Fruit fly (Drosophila melanogaster) whole organism, embryonic: Measurements from ENCODE around the gene CG12012.

Experiments
- B-H1 ChIP-seq: fragments of 200-800 bp; sonication (Bioruptor generic); IDR thresholded peaks from 3 replicates; pipeline ENCODE4 v1.3.6; 2022; ENCODE audit warnings: missing biosample characterization, missing genetic modification characterization
- Blimp-1 ChIP-seq: fragments of 200-800 bp; sonication (Bioruptor generic); optimal IDR thresholded peaks from 3 replicates; lab custom pipeline; 2018; ENCODE audit warnings: missing biosample characterization, missing genetic modification characterization, mild to moderate bottlenecking, moderate library complexity, missing genetic modification reagents
- C15 ChIP-seq: fragments of 200-800 bp; sonication (Bioruptor generic); IDR thresholded peaks from 3 replicates; pipeline ENCODE4 v1.3.6; 2022; ENCODE audit warnings: missing biosample characterization, missing genetic modification characterization
- CG10321 ChIP-seq: fragments of 200-800 bp; sonication (Bioruptor generic); IDR thresholded peaks from 2 replicates; pipeline ENCODE4 v1.3.6; 2022; ENCODE audit warnings: missing biosample characterization, missing genetic modification characterization
- CG10979 ChIP-seq: fragments of 200-800 bp; sonication (Bioruptor generic); optimal IDR thresholded peaks from 2 replicates; lab custom pipeline; 2018; ENCODE audit warnings: missing biosample characterization, mild to moderate bottlenecking, missing genetic modification characterization, moderate library complexity
- CG13287 ChIP-seq: fragments of 200-800 bp; sonication (Bioruptor generic); IDR thresholded peaks from 2 replicates; pipeline ENCODE4 v1.3.6; 2022; ENCODE audit warnings: missing biosample characterization, missing genetic modification characterization; ENCODE audit not compliant: partially characterized antibody
- CG16779 ChIP-seq: fragments of 200-800 bp; sonication (Bioruptor generic); IDR thresholded peaks from 2 replicates; pipeline ENCODE4 v1.3.6; 2022; ENCODE audit warnings: missing biosample characterization, missing genetic modification characterization
- CG17359 ChIP-seq: fragments of 200-800 bp; sonication (Bioruptor generic); optimal IDR thresholded peaks from 3 replicates; lab custom pipeline; 2018; ENCODE audit warnings: missing biosample characterization, mild to moderate bottlenecking, missing genetic modification characterization, moderate library complexity
- CG2712 ChIP-seq: fragments of 200-800 bp; optimal IDR thresholded peaks from 3 replicates; lab custom pipeline; 2019; ENCODE audit warnings: missing biosample characterization, mild to moderate bottlenecking, missing genetic modification characterization, moderate library complexity
- CG30431 ChIP-seq: fragments of 200-800 bp; sonication (Bioruptor generic); optimal IDR thresholded peaks from 2 replicates; lab custom pipeline; 2017; ENCODE audit warnings: missing biosample characterization, missing genetic modification characterization
- CG31224 ChIP-seq: fragments of 200-800 bp; sonication (Bioruptor generic); IDR thresholded peaks from 2 replicates; pipeline ENCODE4 v1.3.6; 2022; ENCODE audit warnings: missing biosample characterization, missing genetic modification characterization
- CG3163 ChIP-seq: fragments of 200-800 bp; sonication (Bioruptor generic); optimal IDR thresholded peaks from 3 replicates; lab custom pipeline; 2016; ENCODE audit warnings: missing biosample characterization, missing genetic modification characterization
- CG32532 ChIP-seq: fragments of 200-800 bp; sonication (Bioruptor generic); IDR thresholded peaks from 2 replicates; pipeline ENCODE4 v1.3.6; 2022; ENCODE audit warnings: missing biosample characterization, missing genetic modification characterization
- CG34224 ChIP-seq: fragments of 200-800 bp; sonication (Bioruptor generic); IDR thresholded peaks from 3 replicates; pipeline ENCODE4 v1.3.6; 2022; ENCODE audit warnings: missing biosample characterization, missing genetic modification characterization; ENCODE audit not compliant: partially characterized antibody
- CG4360 ChIP-seq: fragments of 200-800 bp; sonication (Bioruptor generic); IDR thresholded peaks from 2 replicates; pipeline ENCODE4 v1.3.6; 2022; ENCODE audit warnings: missing biosample characterization, missing genetic modification characterization
- CG6654 ChIP-seq: fragments of 200-800 bp; sonication (Bioruptor generic); optimal IDR thresholded peaks from 2 replicates; lab custom pipeline; 2017; ENCODE audit warnings: missing biosample characterization, mild to moderate bottlenecking, missing genetic modification characterization
- CG6689 ChIP-seq: fragments of 200-800 bp; sonication (Bioruptor generic); IDR thresholded peaks from 2 replicates; pipeline ENCODE4 v1.3.6; 2022; ENCODE audit warnings: missing biosample characterization, missing genetic modification characterization
- CG6854 ChIP-seq: fragments of 200-800 bp; sonication (Bioruptor generic); optimal IDR thresholded peaks from 3 replicates; lab custom pipeline; 2017; ENCODE audit warnings: missing biosample characterization, mild to moderate bottlenecking, missing genetic modification characterization
- CG7839 ChIP-seq: fragments of 200-800 bp; sonication (Bioruptor generic); optimal IDR thresholded peaks from 3 replicates; lab custom pipeline; 2018; ENCODE audit warnings: missing biosample characterization, mild to moderate bottlenecking, missing genetic modification characterization, moderate library complexity
- CG8765 ChIP-seq: fragments of 200-800 bp; sonication (Bioruptor generic); IDR thresholded peaks from 2 replicates; pipeline ENCODE4 v1.3.6; 2022; ENCODE audit warnings: missing biosample characterization, missing genetic modification characterization
- Elba2 ChIP-seq: fragments of 200-800 bp; sonication (Bioruptor generic); optimal IDR thresholded peaks from 3 replicates; lab custom pipeline; 2016; ENCODE audit warnings: missing biosample characterization, missing genetic modification characterization
- GATAe ChIP-seq: fragments of 200-800 bp; sonication (Bioruptor generic); conservative IDR thresholded peaks from 2 replicates; pipeline ENCODE4 v1.3.6; 2022; ENCODE audit warnings: missing biosample characterization, missing genetic modification characterization
- H2.0 ChIP-seq: fragments of 200-800 bp; sonication (Bioruptor generic); IDR thresholded peaks from 2 replicates; pipeline ENCODE4 v1.3.6; 2022; ENCODE audit warnings: missing biosample characterization, missing genetic modification characterization
- Kr ChIP-seq: fragments of 200-800 bp; sonication (Bioruptor generic); optimal IDR thresholded peaks from 2 replicates; lab custom pipeline; 2017; ENCODE audit warnings: missing biosample characterization, mild to moderate bottlenecking, missing genetic modification characterization
- NC2β ChIP-seq: fragments of 200-800 bp; sonication (Bioruptor generic); optimal IDR thresholded peaks from 2 replicates; lab custom pipeline; 2016; ENCODE audit warnings: missing biosample characterization, missing genetic modification characterization
- Rfx ChIP-seq: fragments of 200-800 bp; sonication (Bioruptor generic); IDR thresholded peaks from 2 replicates; pipeline ENCODE4 v1.3.6; 2022; ENCODE audit warnings: missing biosample characterization, missing genetic modification characterization
- Stat92E ChIP-seq, 3 experiments: fragments of >200 bp in 2 of 3; fragments of 200-800 bp in 1 of 3; sonication (Bioruptor generic) in 1 of 3; optimal IDR thresholded peaks; 2 replicates each; lab custom pipeline; 2017 to 2019; ENCODE audit warnings: missing biosample characterization in 3 of 3, missing genetic modification characterization in 3 of 3, mild to moderate bottlenecking in 1 of 3, moderate library complexity in 1 of 3
- amos ChIP-seq: fragments of 200-800 bp; sonication (Bioruptor generic); IDR thresholded peaks from 2 replicates; pipeline ENCODE4 v1.3.6; 2022; ENCODE audit warnings: missing biosample characterization, missing genetic modification characterization; ENCODE audit not compliant: partially characterized antibody
- cato ChIP-seq: fragments of 200-800 bp; sonication (Bioruptor generic); optimal IDR thresholded peaks from 2 replicates; lab custom pipeline; 2016; ENCODE audit warnings: missing biosample characterization, missing genetic modification characterization, borderline replicate concordance
- cg ChIP-seq: fragments of 200-800 bp; sonication (Bioruptor generic); optimal IDR thresholded peaks from 3 replicates; lab custom pipeline; 2019; ENCODE audit warnings: missing biosample characterization, mild to moderate bottlenecking, missing genetic modification characterization, moderate library complexity
- chif ChIP-seq, 2 experiments: fragments of 200-800 bp; sonication (Bioruptor generic); optimal IDR thresholded peaks; 3 replicates each; lab custom pipeline; 2016; ENCODE audit warnings: missing biosample characterization in 2 of 2, missing genetic modification characterization in 2 of 2
- chinmo ChIP-seq: fragments of 200-800 bp; sonication (Bioruptor generic); IDR thresholded peaks from 4 replicates; pipeline ENCODE4 v1.3.6; 2022; ENCODE audit warnings: missing biosample characterization, missing genetic modification characterization; ENCODE audit not compliant: partially characterized antibody
- crp ChIP-seq, 2 experiments: fragments of 200-800 bp; sonication (Bioruptor generic); optimal IDR thresholded peaks; 2 replicates in 1 of 2; 3 replicates in 1 of 2; lab custom pipeline; 2017; ENCODE audit warnings: missing biosample characterization in 2 of 2, missing genetic modification characterization in 2 of 2, mild to moderate bottlenecking in 1 of 2, moderate library complexity in 1 of 2
- disco-r ChIP-seq: fragments of 200-800 bp; sonication (Bioruptor generic); optimal IDR thresholded peaks from 2 replicates; lab custom pipeline; 2016; ENCODE audit warnings: missing biosample characterization, missing genetic modification characterization
- en ChIP-seq: fragments of 200-800 bp; sonication (Bioruptor generic); optimal IDR thresholded peaks from 2 replicates; lab custom pipeline; 2016; ENCODE audit warnings: missing biosample characterization, missing genetic modification characterization
- grn ChIP-seq: fragments of 200-800 bp; sonication (Bioruptor generic); optimal IDR thresholded peaks from 3 replicates; lab custom pipeline; 2017; ENCODE audit warnings: missing biosample characterization, missing genetic modification characterization
- lmd ChIP-seq: fragments of 200-800 bp; sonication (Bioruptor generic); IDR thresholded peaks from 2 replicates; pipeline ENCODE4 v1.3.6; 2022; ENCODE audit warnings: missing biosample characterization, missing genetic modification characterization
- oc ChIP-seq: fragments of 200-800 bp; sonication (Bioruptor generic); optimal IDR thresholded peaks from 2 replicates; lab custom pipeline; 2018; ENCODE audit warnings: missing biosample characterization, mild to moderate bottlenecking, missing genetic modification characterization, moderate library complexity
- org-1 ChIP-seq: fragments of 200-800 bp; sonication (Bioruptor generic); optimal IDR thresholded peaks from 2 replicates; lab custom pipeline; 2017; ENCODE audit warnings: missing biosample characterization, missing genetic modification characterization
- pb ChIP-seq: fragments of 200-800 bp; sonication (Bioruptor generic); optimal IDR thresholded peaks from 3 replicates; lab custom pipeline; 2016; ENCODE audit warnings: missing biosample characterization, missing genetic modification characterization
- pho ChIP-seq: fragments of 200-800 bp; sonication (Bioruptor generic); optimal IDR thresholded peaks from 2 replicates; lab custom pipeline; 2016; ENCODE audit warnings: missing biosample characterization, missing genetic modification characterization
- scrt ChIP-seq: fragments of 200-800 bp; sonication (Bioruptor generic); optimal IDR thresholded peaks from 2 replicates; lab custom pipeline; 2018; ENCODE audit warnings: missing biosample characterization, mild to moderate bottlenecking, missing genetic modification characterization, moderate library complexity
- sob ChIP-seq: fragments of 200-800 bp; sonication (Bioruptor generic); IDR thresholded peaks from 2 replicates; pipeline ENCODE4 v1.3.6; 2022; ENCODE audit warnings: missing biosample characterization, missing genetic modification characterization
- stc ChIP-seq: fragments of 200-800 bp; sonication (Bioruptor generic); IDR thresholded peaks from 2 replicates; pipeline ENCODE4 v1.3.6; 2022; ENCODE audit warnings: missing biosample characterization, missing genetic modification characterization
- tin ChIP-seq: fragments of 200-800 bp; sonication (Bioruptor generic); optimal IDR thresholded peaks from 3 replicates; lab custom pipeline; 2016; ENCODE audit warnings: missing biosample characterization, missing genetic modification characterization
- tll ChIP-seq, 2 experiments: fragments of 200-800 bp in 1 of 2; fragments of >200 bp in 1 of 2; sonication (Bioruptor generic) in 1 of 2; optimal IDR thresholded peaks; 2 replicates each; lab custom pipeline; 2017 to 2019; ENCODE audit warnings: missing biosample characterization in 2 of 2, missing genetic modification characterization in 2 of 2, mild to moderate bottlenecking in 1 of 2, moderate library complexity in 1 of 2
- trh ChIP-seq: fragments of 200-800 bp; sonication (Bioruptor generic); optimal IDR thresholded peaks from 2 replicates; lab custom pipeline; 2016; ENCODE audit warnings: missing biosample characterization, missing genetic modification characterization
- tx ChIP-seq: fragments of 200-800 bp; sonication (Bioruptor generic); optimal IDR thresholded peaks from 2 replicates; lab custom pipeline; 2016; ENCODE audit warnings: missing biosample characterization, missing genetic modification characterization
- vvl ChIP-seq: fragments of 200-800 bp; sonication (Bioruptor generic); IDR thresholded peaks from 2 replicates; pipeline ENCODE4 v1.3.6; 2022; ENCODE audit warnings: missing biosample characterization, missing genetic modification characterization
- z ChIP-seq: fragments of 200-800 bp; sonication (Bioruptor generic); IDR thresholded peaks from 3 replicates; pipeline ENCODE4 v1.3.6; 2022; ENCODE audit warnings: missing biosample characterization, missing genetic modification characterization
- zen2 ChIP-seq: fragments of 200-800 bp; sonication (Bioruptor generic); IDR thresholded peaks from 3 replicates; pipeline ENCODE4 v1.3.6; 2022; ENCODE audit warnings: missing biosample characterization, missing genetic modification characterization; ENCODE audit not compliant: partially characterized antibody

Gene CG12012

dm6 chr3L:3411699-3412098 lies 35.1 kb downstream of the CG12012 start (continued):
- TF ChIP-seq lmd = peak; percentile 27; the same call in 1 of the 2 replicates
- TF ChIP-seq CG31224 (GFP tag; lab: Robert Waterston, UW) = no peak
- TF ChIP-seq tx (GFP tag; lab: Kevin White, UChicago) = no peak
- TF ChIP-seq CG10321 (GFP tag; lab: Robert Waterston, UW) = no peak
- TF ChIP-seq GATAe (GFP tag; lab: Robert Waterston, UW) = no peak
- TF ChIP-seq CG6654 (GFP tag; lab: Kevin White, UChicago) = no peak
- peak; percentile 47; the same call in 2 of the 3 replicates for TF ChIP-seq zen2 (GFP tag; lab: Robert Waterston, UW)
- TF ChIP-seq Rfx = 0 out of 2 replicates have a peak, but pooled peaks have one; percentile 30
- TF ChIP-seq C15 (GFP tag; lab: Robert Waterston, UW) = no peak
- peak; percentile 40 for TF ChIP-seq org-1
- no peak for TF ChIP-seq H2.0 (GFP tag; lab: Robert Waterston, UW)
- TF ChIP-seq amos (GFP tag; lab: Robert Waterston, UW) = peak; percentile 26; the same call in 1 of the 2 replicates
- TF ChIP-seq tll (GFP tag; optimal IDR thresholded peaks at IDR 0.05; lab: Kevin White, UChicago) = no peak
- TF ChIP-seq pho (GFP tag; lab: Kevin White, UChicago) = no peak
- TF ChIP-seq CG13287 (GFP tag; lab: Robert Waterston, UW) = peak; percentile 70
- peak; percentile 30 for TF ChIP-seq CG7839 (tag; lab: Kevin White, UChicago)
- no peak for TF ChIP-seq cato (GFP tag; lab: Kevin White, UChicago)
- no peak for TF ChIP-seq CG8765 (GFP tag; lab: Robert Waterston, UW)
- TF ChIP-seq disco-r (GFP tag; lab: Kevin White, UChicago) = no peak
- no peak for TF ChIP-seq z (GFP tag; lab: Robert Waterston, UW)
- TF ChIP-seq stc (GFP tag; lab: Robert Waterston, UW) = no peak
- TF ChIP-seq oc (tag; lab: Kevin White, UChicago) = no peak
- TF ChIP-seq Stat92E (GFP tag; optimal IDR thresholded peaks at IDR 0.05; lab: Kevin White, UChicago) = no peak
- no peak for TF ChIP-seq Elba2 (GFP tag; lab: Kevin White, UChicago)
- TF ChIP-seq scrt (GFP tag; lab: Kevin White, UChicago) = peak; percentile 29
- no peak for TF ChIP-seq CG6854
- TF ChIP-seq CG6689 = no peak
- no peak for TF ChIP-seq cg
- TF ChIP-seq CG2712 (tag; lab: Kevin White, UChicago) = peak; percentile 1
- TF ChIP-seq sob (GFP tag; lab: Robert Waterston, UW) = no peak; the same call in 1 of the 2 replicates
- no peak for TF ChIP-seq crp (GFP tag; optimal IDR thresholded peaks at IDR 0.05; lab: Kevin White, UChicago)
- TF ChIP-seq chif (GFP tag; optimal IDR thresholded peaks at IDR 0.05; lab: Kevin White, UChicago) = no peak
- TF ChIP-seq Kr (GFP tag; lab: Kevin White, UChicago) = no peak
- peak; percentile 8 for TF ChIP-seq tin
- no peak for TF ChIP-seq NC2β (GFP tag; lab: Kevin White, UChicago)
- no peak for TF ChIP-seq chinmo (GFP tag; lab: Robert Waterston, UW)
- no peak for TF ChIP-seq Blimp-1 (GFP tag; lab: Kevin White, UChicago)
- TF ChIP-seq CG16779 (GFP tag; lab: Robert Waterston, UW) = no peak
- no peak for TF ChIP-seq grn (GFP tag; lab: Kevin White, UChicago)
- TF ChIP-seq en (GFP tag; lab: Kevin White, UChicago) = no peak
- TF ChIP-seq CG34224 (GFP tag; lab: Robert Waterston, UW) = peak; percentile 58
- peak; percentile 1 for TF ChIP-seq CG3163 (GFP tag; lab: Kevin White, UChicago)
- peak; percentile 0 for TF ChIP-seq CG17359 (tag; lab: Kevin White, UChicago)
- TF ChIP-seq CG10979 = no peak
- TF ChIP-seq B-H1 (GFP tag; lab: Robert Waterston, UW) = no peak
- TF ChIP-seq pb (GFP tag; lab: Kevin White, UChicago) = no peak
- TF ChIP-seq CG32532 (GFP tag; lab: Robert Waterston, UW) = no peak
- TF ChIP-seq CG30431 (GFP tag; lab: Kevin White, UChicago) = no peak
- no peak for TF ChIP-seq CG4360 (GFP tag; lab: Robert Waterston, UW)
- no peak for TF ChIP-seq vvl
- no peak for TF ChIP-seq trh (GFP tag; lab: Kevin White, UChicago)
